Fruit fly (Drosophila melanogaster): ENCODE measurements around the gene Uck.

- TF ChIP-seq h (optimal IDR thresholded peaks at IDR 0.05) (no peak), ttk (optimal IDR thresholded peaks at IDR 0.05) (no peak), Myc (optimal IDR thresholded peaks at IDR 0.05) (no peak), Sin3A (optimal IDR thresholded peaks at IDR 0.05) (no peak), insv (optimal IDR thresholded peaks at IDR 0.05) (no peak), psq (optimal IDR thresholded peaks at IDR 0.05) (no peak)
These were observed 21.7 kb upstream of the Uck start for dm6 chr3R:24268293-24268692.

Data from Kc167 (cell line).